Worm (Caenorhabditis elegans): ENCODE results near the gene dyf-17.

DNA sequence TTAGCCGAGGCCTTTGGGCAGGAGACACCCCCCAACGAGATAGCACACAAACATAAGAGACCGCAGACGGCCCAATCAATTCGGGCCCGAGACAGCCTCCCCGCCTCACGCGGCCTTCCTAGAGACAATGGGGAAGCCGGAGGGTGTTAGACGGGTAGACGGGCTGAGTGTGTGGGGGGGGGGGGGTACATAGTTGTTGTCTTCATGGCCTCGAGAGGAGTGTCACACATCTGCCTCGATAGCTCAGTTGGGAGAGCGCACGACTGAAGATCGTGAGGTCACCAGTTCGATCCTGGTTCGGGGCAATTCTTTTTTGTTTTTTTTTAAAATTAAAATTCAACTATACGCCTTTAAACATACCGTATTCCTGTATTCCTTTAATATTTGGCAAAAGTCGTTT is 1.5 kb upstream of the dyf-17 start:
- no peak for TF ChIP-seq ztf-11 (tag; optimal IDR thresholded peaks at IDR 0.05)
- peak; percentile 39 for TF ChIP-seq nhr-21 (tag; optimal IDR thresholded peaks at IDR 0.05)
- TF ChIP-seq snpc-4 (tag; optimal IDR thresholded peaks at IDR 0.05), result peak; percentile 40
- TF ChIP-seq elt-1 (tag; optimal IDR thresholded peaks at IDR 0.05), result no peak
- no peak for TF ChIP-seq nhr-11 (tag; optimal IDR thresholded peaks at IDR 0.05)
- TF ChIP-seq fos-1 (tag; optimal IDR thresholded peaks at IDR 0.05), result no peak
- no peak for TF ChIP-seq ama-1 (optimal IDR thresholded peaks at IDR 0.05)
